Fruit fly (Drosophila melanogaster) whole organism, embryonic: Measurements from ENCODE around the gene IFT43.

ENCODE experiments used
- Antp ChIP-seq: fragments of 200-800 bp; sonication (Bioruptor generic); optimal IDR thresholded peaks from 3 replicates; lab custom pipeline; 2016; ENCODE audit warnings: missing biosample characterization, missing genetic modification characterization
- B-H2 ChIP-seq: fragments of 200-800 bp; sonication (Bioruptor generic); optimal IDR thresholded peaks from 2 replicates; lab custom pipeline; 2018; ENCODE audit warnings: missing biosample characterization, mild to moderate bottlenecking, missing genetic modification characterization
- Blimp-1 ChIP-seq: fragments of 200-800 bp; sonication (Bioruptor generic); optimal IDR thresholded peaks from 3 replicates; lab custom pipeline; 2018; ENCODE audit warnings: missing biosample characterization, missing genetic modification characterization, mild to moderate bottlenecking, moderate library complexity, missing genetic modification reagents
- BtbVII ChIP-seq: fragments of 200-800 bp; sonication (Bioruptor generic); optimal IDR thresholded peaks from 3 replicates; lab custom pipeline; 2017; ENCODE audit warnings: missing biosample characterization, mild to moderate bottlenecking, missing genetic modification characterization
- CG10274 ChIP-seq: fragments of 200-800 bp; sonication (Bioruptor generic); optimal IDR thresholded peaks from 3 replicates; lab custom pipeline; 2017; ENCODE audit warnings: missing biosample characterization, mild to moderate bottlenecking, missing genetic modification characterization
- CG10366 ChIP-seq: fragments of 200-800 bp; sonication (Bioruptor generic); IDR thresholded peaks from 2 replicates; pipeline ENCODE4 v1.3.6; 2022; ENCODE audit warnings: missing biosample characterization, missing genetic modification characterization
- CG13287 ChIP-seq: fragments of 200-800 bp; sonication (Bioruptor generic); IDR thresholded peaks from 2 replicates; pipeline ENCODE4 v1.3.6; 2022; ENCODE audit warnings: missing biosample characterization, missing genetic modification characterization; ENCODE audit not compliant: partially characterized antibody
- CG16815 ChIP-seq: fragments of 200-800 bp; sonication (Bioruptor generic); optimal IDR thresholded peaks from 3 replicates; lab custom pipeline; 2017; ENCODE audit warnings: missing biosample characterization, mild to moderate bottlenecking, missing genetic modification characterization
- CG17385 ChIP-seq: fragments of 200-800 bp; sonication (Bioruptor generic); optimal IDR thresholded peaks from 3 replicates; lab custom pipeline; 2018; ENCODE audit warnings: missing biosample characterization, mild to moderate bottlenecking, missing genetic modification characterization
- CG17568 ChIP-seq: fragments of 200-800 bp; sonication (Bioruptor generic); optimal IDR thresholded peaks from 2 replicates; lab custom pipeline; 2018; ENCODE audit warnings: missing biosample characterization, mild to moderate bottlenecking, missing genetic modification characterization, moderate library complexity
- CG17612 ChIP-seq: fragments of 200-800 bp; sonication (Bioruptor generic); IDR thresholded peaks from 2 replicates; pipeline ENCODE4 v1.3.6; 2022; ENCODE audit warnings: missing biosample characterization, missing genetic modification characterization
- CG17912 ChIP-seq: fragments of 200-800 bp; sonication (Bioruptor generic); optimal IDR thresholded peaks from 2 replicates; lab custom pipeline; 2018; ENCODE audit warnings: missing biosample characterization, mild to moderate bottlenecking, missing genetic modification characterization
- CG18011 ChIP-seq: fragments of 200-800 bp; sonication (Bioruptor generic); optimal IDR thresholded peaks from 2 replicates; lab custom pipeline; 2017; ENCODE audit warnings: missing biosample characterization, missing genetic modification characterization, mild to moderate bottlenecking, moderate library complexity, missing genotype
- CG18764 ChIP-seq: fragments of 200-800 bp; sonication (Bioruptor generic); optimal IDR thresholded peaks from 3 replicates; lab custom pipeline; 2016; ENCODE audit warnings: missing biosample characterization, missing genetic modification characterization
- CG30020 ChIP-seq: fragments of 200-800 bp; optimal IDR thresholded peaks from 2 replicates; lab custom pipeline; 2019; ENCODE audit warnings: missing biosample characterization, mild to moderate bottlenecking, missing genetic modification characterization, moderate library complexity
- CG3838 ChIP-seq: fragments of 200-800 bp; sonication (Bioruptor generic); optimal IDR thresholded peaks from 3 replicates; lab custom pipeline; 2016; ENCODE audit warnings: missing biosample characterization, missing genetic modification characterization
- CG6689 ChIP-seq: fragments of 200-800 bp; sonication (Bioruptor generic); IDR thresholded peaks from 2 replicates; pipeline ENCODE4 v1.3.6; 2022; ENCODE audit warnings: missing biosample characterization, missing genetic modification characterization
- CG6791 ChIP-seq: fragments of 200-800 bp; sonication (Bioruptor generic); IDR thresholded peaks from 3 replicates; pipeline ENCODE4 v1.3.6; 2022; ENCODE audit warnings: missing biosample characterization, missing genetic modification characterization; ENCODE audit not compliant: partially characterized antibody
- CG6813 ChIP-seq: fragments of 200-800 bp; sonication (Bioruptor generic); optimal IDR thresholded peaks from 2 replicates; lab custom pipeline; 2017; ENCODE audit warnings: missing biosample characterization, missing genetic modification characterization, mild to moderate bottlenecking, moderate library complexity, missing genetic modification reagents
- CG6854 ChIP-seq: fragments of 200-800 bp; sonication (Bioruptor generic); optimal IDR thresholded peaks from 3 replicates; lab custom pipeline; 2017; ENCODE audit warnings: missing biosample characterization, mild to moderate bottlenecking, missing genetic modification characterization
- CG7786 ChIP-seq: fragments of 200-800 bp; sonication (Bioruptor generic); optimal IDR thresholded peaks from 2 replicates; lab custom pipeline; 2016; ENCODE audit warnings: missing biosample characterization, missing genetic modification characterization
- Dek ChIP-seq: fragments of 200-800 bp; sonication (Bioruptor generic); optimal IDR thresholded peaks from 3 replicates; lab custom pipeline; 2019; ENCODE audit warnings: missing biosample characterization, mild to moderate bottlenecking, missing genetic modification characterization, moderate library complexity
- Eip74EF ChIP-seq, 2 experiments: fragments of 200-800 bp in 1 of 2; fragments of >200 bp in 1 of 2; sonication (Bioruptor generic) in 1 of 2; optimal IDR thresholded peaks; 2 replicates each; lab custom pipeline; 2017 to 2019; ENCODE audit warnings: missing biosample characterization in 2 of 2, missing genetic modification characterization in 2 of 2, mild to moderate bottlenecking in 1 of 2, moderate library complexity in 1 of 2
- Fer3 ChIP-seq: fragments of 200-800 bp; sonication (Bioruptor generic); optimal IDR thresholded peaks from 2 replicates; lab custom pipeline; 2018; ENCODE audit warnings: missing biosample characterization, mild to moderate bottlenecking, missing genetic modification characterization, moderate library complexity
- H15 ChIP-seq: fragments of 200-800 bp; sonication (Bioruptor generic); IDR thresholded peaks from 3 replicates; pipeline ENCODE4 v1.3.6; 2022; ENCODE audit warnings: missing biosample characterization, missing genetic modification characterization
- Hey ChIP-seq: fragments of 200-800 bp; sonication (Bioruptor generic); optimal IDR thresholded peaks from 3 replicates; lab custom pipeline; 2018; ENCODE audit warnings: missing biosample characterization, mild to moderate bottlenecking, missing genetic modification characterization
- HmgD ChIP-seq: fragments of 200-800 bp; sonication (Bioruptor generic); optimal IDR thresholded peaks from 3 replicates; lab custom pipeline; 2016; ENCODE audit warnings: missing biosample characterization, missing genetic modification characterization
- Jarid2 ChIP-seq: fragments of 200-800 bp; sonication (Bioruptor generic); optimal IDR thresholded peaks from 3 replicates; lab custom pipeline; 2017; ENCODE audit warnings: mild to moderate bottlenecking, missing biosample characterization, missing genetic modification reagents, missing genetic modification characterization
- NK7.1 ChIP-seq: fragments of 200-800 bp; sonication (Bioruptor generic); optimal IDR thresholded peaks from 3 replicates; lab custom pipeline; 2016; ENCODE audit warnings: missing biosample characterization, missing genetic modification characterization
- Nf-YC ChIP-seq: fragments of 200-800 bp; optimal IDR thresholded peaks from 3 replicates; lab custom pipeline; 2019; ENCODE audit warnings: missing biosample characterization, mild to moderate bottlenecking, missing genetic modification characterization, moderate library complexity
- amos ChIP-seq: fragments of 200-800 bp; sonication (Bioruptor generic); IDR thresholded peaks from 2 replicates; pipeline ENCODE4 v1.3.6; 2022; ENCODE audit warnings: missing biosample characterization, missing genetic modification characterization; ENCODE audit not compliant: partially characterized antibody
- bbx ChIP-seq: fragments of 200-800 bp; sonication (Bioruptor generic); IDR thresholded peaks from 2 replicates; pipeline ENCODE4 v1.3.6; 2022; ENCODE audit warnings: missing biosample characterization, missing genetic modification characterization; ENCODE audit not compliant: partially characterized antibody
- cas ChIP-seq: fragments of 200-800 bp; sonication (Bioruptor generic); IDR thresholded peaks from 2 replicates; pipeline ENCODE4 v1.3.6; 2022; ENCODE audit warnings: missing biosample characterization, missing genetic modification characterization
- cwo ChIP-seq: fragments of 200-800 bp; sonication (Bioruptor generic); optimal IDR thresholded peaks from 3 replicates; lab custom pipeline; 2017; ENCODE audit warnings: missing biosample characterization, missing genetic modification characterization, mild to moderate bottlenecking, moderate library complexity, missing genetic modification reagents
- da ChIP-seq: fragments of 200-800 bp; sonication (Bioruptor generic); optimal IDR thresholded peaks from 2 replicates; lab custom pipeline; 2016; ENCODE audit warnings: missing biosample characterization, missing genetic modification characterization
- en ChIP-seq: fragments of 200-800 bp; sonication (Bioruptor generic); optimal IDR thresholded peaks from 2 replicates; lab custom pipeline; 2016; ENCODE audit warnings: missing biosample characterization, missing genetic modification characterization
- fd102C ChIP-seq: fragments of 200-800 bp; sonication (Bioruptor generic); optimal IDR thresholded peaks from 2 replicates; lab custom pipeline; 2018; ENCODE audit warnings: missing biosample characterization, mild to moderate bottlenecking, missing genetic modification characterization, moderate library complexity
- gt ChIP-seq: fragments of 200-800 bp; sonication (Bioruptor generic); IDR thresholded peaks from 2 replicates; pipeline ENCODE4 v1.3.6; 2022; ENCODE audit warnings: missing biosample characterization, missing genetic modification characterization
- inv ChIP-seq: fragments of 200-800 bp; sonication (Bioruptor generic); IDR thresholded peaks from 2 replicates; pipeline ENCODE4 v1.3.6; 2022; ENCODE audit warnings: missing biosample characterization, missing genetic modification characterization; ENCODE audit not compliant: partially characterized antibody
- jigr1 ChIP-seq: fragments of 200-800 bp; sonication (Bioruptor generic); IDR thresholded peaks from 3 replicates; pipeline ENCODE4 v1.3.6; 2022; ENCODE audit warnings: missing biosample characterization, missing genetic modification characterization
- maf-S ChIP-seq: fragments of 200-800 bp; sonication (Bioruptor generic); optimal IDR thresholded peaks from 2 replicates; lab custom pipeline; 2016; ENCODE audit warnings: missing biosample characterization, missing genetic modification characterization
- nau ChIP-seq: fragments of 200-800 bp; sonication (Bioruptor generic); optimal IDR thresholded peaks from 3 replicates; lab custom pipeline; 2017; ENCODE audit warnings: missing biosample characterization, mild to moderate bottlenecking, missing genetic modification characterization, missing genetic modification reagents
- pb ChIP-seq: fragments of 200-800 bp; sonication (Bioruptor generic); optimal IDR thresholded peaks from 3 replicates; lab custom pipeline; 2016; ENCODE audit warnings: missing biosample characterization, missing genetic modification characterization
- slbo ChIP-seq: fragments of 200-800 bp; sonication (Bioruptor generic); IDR thresholded peaks from 2 replicates; pipeline ENCODE4 v1.3.6; 2022; ENCODE audit warnings: missing biosample characterization, missing genetic modification characterization
- sob ChIP-seq: fragments of 200-800 bp; sonication (Bioruptor generic); IDR thresholded peaks from 2 replicates; pipeline ENCODE4 v1.3.6; 2022; ENCODE audit warnings: missing biosample characterization, missing genetic modification characterization
- wdn ChIP-seq: fragments of 200-800 bp; sonication (Bioruptor generic); IDR thresholded peaks from 2 replicates; pipeline ENCODE4 v1.3.6; 2022; ENCODE audit warnings: missing biosample characterization, missing genetic modification characterization
- wor ChIP-seq: fragments of 200-800 bp; sonication (Bioruptor generic); IDR thresholded peaks from 2 replicates; pipeline ENCODE4 v1.3.6; 2022; ENCODE audit warnings: missing biosample characterization, missing genetic modification characterization
- zen2 ChIP-seq: fragments of 200-800 bp; sonication (Bioruptor generic); IDR thresholded peaks from 3 replicates; pipeline ENCODE4 v1.3.6; 2022; ENCODE audit warnings: missing biosample characterization, missing genetic modification characterization; ENCODE audit not compliant: partially characterized antibody
- zfh2 ChIP-seq: fragments of 200-800 bp; sonication (Bioruptor generic); optimal IDR thresholded peaks from 2 replicates; lab custom pipeline; 2016; ENCODE audit warnings: missing biosample characterization, missing genetic modification characterization

Gene IFT43

DNA sequence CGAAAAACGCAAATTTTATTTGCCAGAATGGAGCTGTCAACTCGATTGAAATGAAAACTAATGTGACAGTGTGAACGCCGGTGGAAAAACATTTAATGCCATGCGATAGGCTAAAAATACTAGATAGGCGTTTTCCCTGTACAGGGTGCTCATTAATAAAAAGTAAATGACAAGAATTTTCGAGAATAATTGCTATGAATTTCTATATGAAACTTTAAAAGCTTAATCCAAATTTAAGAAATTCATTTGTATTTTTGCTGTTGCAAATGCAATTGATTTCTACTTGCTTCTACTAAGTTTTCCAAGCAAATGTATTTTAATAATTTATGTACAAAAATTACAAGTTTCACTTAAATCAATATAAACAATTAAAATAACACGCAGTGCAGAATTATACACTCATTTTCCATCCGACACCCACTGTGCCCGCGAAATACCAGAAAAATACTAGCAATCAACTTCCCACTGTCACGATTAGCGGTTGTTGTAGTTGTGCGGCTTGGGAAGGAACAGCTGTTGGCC is 27.1 kb upstream of the IFT43 start, which contains the start of gene Pih1D1 (continued):
- TF ChIP-seq cwo (GFP tag; lab: Kevin White, UChicago) (peak; percentile 89), wor (GFP tag; lab: Robert Waterston, UW) (peak; percentile 96), Hey (tag; lab: Kevin White, UChicago) (peak; percentile 46), CG17912 (GFP tag; lab: Kevin White, UChicago) (peak; percentile 52), Dek (tag; lab: Kevin White, UChicago) (peak; percentile 92), pb (GFP tag; lab: Kevin White, UChicago) (peak; percentile 77), H15 (GFP tag; lab: Robert Waterston, UW) (peak; percentile 94), maf-S (GFP tag; lab: Kevin White, UChicago) (peak; percentile 92), nau (GFP tag; lab: Kevin White, UChicago) (peak; percentile 89), wdn (peak; percentile 91), CG18011 (GFP tag; lab: Kevin White, UChicago) (peak; percentile 85), fd102C (GFP tag; lab: Kevin White, UChicago) (peak; percentile 46), amos (GFP tag; lab: Robert Waterston, UW) (0 out of 2 replicates have a peak, but pooled peaks have one; percentile 6), CG17385 (GFP tag; lab: Kevin White, UChicago) (peak; percentile 88), HmgD (GFP tag; lab: Kevin White, UChicago) (peak; percentile 79), CG6854 (GFP tag; lab: Kevin White, UChicago) (peak; percentile 79), Antp (peak; percentile 83), gt (GFP tag; lab: Robert Waterston, UW) (peak; percentile 86), CG3838 (GFP tag; lab: Kevin White, UChicago) (peak; percentile 84), CG18764 (GFP tag; lab: Kevin White, UChicago) (peak; percentile 92), zfh2 (GFP tag; lab: Kevin White, UChicago) (peak; percentile 95), cas (GFP tag; lab: Robert Waterston, UW) (peak; percentile 80), Nf-YC (no peak), inv (GFP tag; lab: Robert Waterston, UW) (no peak), sob (peak; percentile 96), NK7.1 (GFP tag; lab: Kevin White, UChicago) (peak; percentile 81), zen2 (GFP tag; lab: Robert Waterston, UW) (no peak), CG6813 (peak; percentile 80), CG16815 (peak; percentile 96), slbo (GFP tag; lab: Robert Waterston, UW) (peak; percentile 97), CG10366 (GFP tag; lab: Robert Waterston, UW) (peak; percentile 97), jigr1 (peak; percentile 90), CG10274 (GFP tag; lab: Kevin White, UChicago) (peak; percentile 83), Fer3 (tag; lab: Kevin White, UChicago) (peak; percentile 95), Jarid2 (GFP tag; lab: Kevin White, UChicago) (peak; percentile 68), Eip74EF (GFP tag; optimal IDR thresholded peaks at IDR 0.05; lab: Kevin White, UChicago) (peak in 1 of 2 experiments; percentile 88), da (GFP tag; lab: Kevin White, UChicago) (peak; percentile 80), CG6689 (GFP tag; lab: Robert Waterston, UW) (peak; percentile 97), CG17612 (GFP tag; lab: Robert Waterston, UW) (peak; percentile 85), CG7786 (peak; percentile 92), CG17568 (GFP tag; lab: Kevin White, UChicago) (no peak), CG30020 (tag; lab: Kevin White, UChicago) (peak; percentile 89), Blimp-1 (GFP tag; lab: Kevin White, UChicago) (peak; percentile 92), B-H2 (GFP tag; lab: Kevin White, UChicago) (peak; percentile 85), BtbVII (GFP tag; lab: Kevin White, UChicago) (peak; percentile 93), en (GFP tag; lab: Kevin White, UChicago) (peak; percentile 46), CG13287 (no peak), bbx (GFP tag; lab: Robert Waterston, UW) (no peak), CG6791 (GFP tag; lab: Robert Waterston, UW) (0 out of 3 replicates have a peak, but pooled peaks have one; percentile 14)
